Fruit fly (Drosophila melanogaster): ENCODE data around the gene CG10428.

DNA sequence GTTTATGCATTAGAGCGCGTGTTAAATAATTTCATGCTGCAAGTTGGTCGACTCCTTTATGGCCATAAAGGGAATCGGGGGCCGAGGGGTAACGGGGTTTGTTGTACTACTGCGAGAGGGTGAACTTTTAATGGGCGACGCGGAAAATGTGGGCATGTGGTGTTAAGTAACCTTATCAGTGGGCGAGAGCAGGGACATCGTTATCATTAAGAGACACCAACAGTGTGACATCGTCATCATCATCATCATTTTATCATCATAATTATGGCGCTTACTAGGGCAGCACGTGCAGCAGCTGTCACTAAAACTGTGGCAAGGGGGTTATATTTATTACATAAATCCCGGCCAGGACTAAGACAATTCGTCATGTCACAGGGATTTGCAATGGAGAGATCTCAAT is 23.3 kb upstream of the CG10428 start:
- TF ChIP-seq CG17328 (GFP tag; IDR thresholded peaks at IDR 0.05) (no peak), D (optimal IDR thresholded peaks at IDR 0.05) (no peak), D (GFP tag; optimal IDR thresholded peaks at IDR 0.05) (no peak)
